Fruit fly (Drosophila melanogaster): Measurements from ENCODE around the gene Cp18.

The Cp18 gene

DNA sequence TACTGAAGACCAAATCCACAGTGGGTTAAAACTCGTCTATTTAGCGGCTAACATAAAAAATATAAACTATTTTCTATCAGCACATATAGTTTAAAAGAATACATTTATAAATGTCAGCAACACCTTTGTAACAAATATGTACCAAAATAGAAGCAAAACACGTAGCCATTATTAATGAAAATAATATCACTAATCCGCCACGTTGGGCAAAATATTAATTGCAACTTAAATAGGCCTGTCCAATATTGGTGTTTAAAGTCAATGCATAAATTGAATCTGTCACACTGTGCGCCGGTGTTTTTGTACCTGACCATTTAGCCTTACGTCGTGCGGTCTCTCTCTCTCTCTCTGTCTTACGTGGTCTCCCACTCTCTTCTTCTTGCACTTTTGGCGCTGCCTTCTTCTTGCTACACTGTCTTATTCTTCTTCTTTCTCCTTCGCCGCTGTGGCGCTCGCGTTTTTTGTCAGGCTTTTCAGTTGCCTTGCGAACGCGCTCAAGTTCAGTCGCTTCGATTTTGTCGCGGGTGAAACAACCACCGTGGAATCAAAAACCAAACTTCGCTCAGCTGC, 39.5 kb downstream of the Cp18 start:
- TF ChIP-seq Clk (GFP tag; optimal IDR thresholded peaks at IDR 0.05) (peak; percentile 77), CG7101 (tag; optimal IDR thresholded peaks at IDR 0.05) (peak; percentile 92), Hr96 (GFP tag; optimal IDR thresholded peaks at IDR 0.05) (peak; percentile 93), pad (GFP tag; optimal IDR thresholded peaks at IDR 0.05) (peak; percentile 71), CG12768 (GFP tag; optimal IDR thresholded peaks at IDR 0.05) (peak; percentile 87), bab1 (GFP tag; optimal IDR thresholded peaks at IDR 0.05) (peak; percentile 95), Crg-1 (GFP tag; optimal IDR thresholded peaks at IDR 0.05) (peak; percentile 97), Mnt (GFP tag; optimal IDR thresholded peaks at IDR 0.05) (peak; percentile 71), CG14711 (tag; optimal IDR thresholded peaks at IDR 0.05) (peak; percentile 76), cnc (optimal IDR thresholded peaks at IDR 0.05) (no peak), CG5204 (GFP tag; optimal IDR thresholded peaks at IDR 0.05) (peak; percentile 95), tj (GFP tag; optimal IDR thresholded peaks at IDR 0.05) (peak; percentile 74), cic (GFP tag; optimal IDR thresholded peaks at IDR 0.05) (peak; percentile 35), CG7045 (GFP tag; optimal IDR thresholded peaks at IDR 0.05) (peak; percentile 90), CG1620 (GFP tag; optimal IDR thresholded peaks at IDR 0.05) (peak; percentile 91), toe (GFP tag; optimal IDR thresholded peaks at IDR 0.05) (peak; percentile 69), CG11617 (GFP tag; optimal IDR thresholded peaks at IDR 0.05) (peak; percentile 94), kay (GFP tag; ENCODE audit: borderline replicate concordance) (no peak), CG33017 (tag; optimal IDR thresholded peaks at IDR 0.05) (peak; percentile 92), ovo (GFP tag; optimal IDR thresholded peaks at IDR 0.05) (peak; percentile 82)

DNA sequence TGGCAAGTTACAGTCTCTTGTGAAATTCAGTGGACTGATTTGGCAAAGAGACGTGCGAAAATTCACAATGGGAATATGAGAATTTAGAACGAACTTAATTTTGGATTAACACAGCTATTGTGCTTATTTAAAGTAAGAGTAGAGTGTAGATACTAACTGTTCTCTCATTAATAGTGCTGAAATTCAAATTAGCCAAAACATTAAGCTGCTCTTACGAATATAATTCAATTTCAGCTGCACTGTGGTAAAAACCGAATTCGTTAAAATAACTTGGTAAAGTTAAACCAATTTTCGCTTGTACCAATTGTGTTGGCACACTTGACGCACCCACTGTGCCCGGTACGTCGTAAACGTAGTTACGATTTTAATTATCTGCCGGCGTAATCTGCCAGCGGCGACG, 41.3 kb downstream of the Cp18 start:
- peak; percentile 77 for TF ChIP-seq toe (GFP tag; optimal IDR thresholded peaks at IDR 0.05)
- peak; percentile 88 for TF ChIP-seq CG11617 (GFP tag; optimal IDR thresholded peaks at IDR 0.05)
- peak; percentile 88 for TF ChIP-seq CG12768 (GFP tag; optimal IDR thresholded peaks at IDR 0.05)
- peak; percentile 19 for TF ChIP-seq ovo (GFP tag; optimal IDR thresholded peaks at IDR 0.05)
- peak; percentile 50 for TF ChIP-seq Mnt (GFP tag; optimal IDR thresholded peaks at IDR 0.05)
- peak; percentile 76 for TF ChIP-seq CG7101 (tag; optimal IDR thresholded peaks at IDR 0.05)
- peak; percentile 84 for TF ChIP-seq CG7045 (GFP tag; optimal IDR thresholded peaks at IDR 0.05)
- TF ChIP-seq Crg-1 (GFP tag; optimal IDR thresholded peaks at IDR 0.05) = peak; percentile 83
- TF ChIP-seq cic (GFP tag; optimal IDR thresholded peaks at IDR 0.05) = peak; percentile 46
- peak; percentile 83 for TF ChIP-seq kay (GFP tag; ENCODE audit: borderline replicate concordance)
- peak; percentile 43 for TF ChIP-seq CG1620 (GFP tag; optimal IDR thresholded peaks at IDR 0.05)
- TF ChIP-seq CG14711 (tag; optimal IDR thresholded peaks at IDR 0.05) = peak; percentile 64
- peak; percentile 82 for TF ChIP-seq CG33017 (tag; optimal IDR thresholded peaks at IDR 0.05)
- peak; percentile 44 for TF ChIP-seq tj (GFP tag; optimal IDR thresholded peaks at IDR 0.05)
- TF ChIP-seq pad (GFP tag; optimal IDR thresholded peaks at IDR 0.05) = peak; percentile 63
- peak; percentile 96 for TF ChIP-seq bab1 (GFP tag; optimal IDR thresholded peaks at IDR 0.05)
- TF ChIP-seq Clk (GFP tag; optimal IDR thresholded peaks at IDR 0.05) = peak; percentile 68
- TF ChIP-seq Hr96 (GFP tag; optimal IDR thresholded peaks at IDR 0.05) = peak; percentile 76
- peak; percentile 84 for TF ChIP-seq CG5204 (GFP tag; optimal IDR thresholded peaks at IDR 0.05)
- no peak for TF ChIP-seq cnc (optimal IDR thresholded peaks at IDR 0.05)

DNA sequence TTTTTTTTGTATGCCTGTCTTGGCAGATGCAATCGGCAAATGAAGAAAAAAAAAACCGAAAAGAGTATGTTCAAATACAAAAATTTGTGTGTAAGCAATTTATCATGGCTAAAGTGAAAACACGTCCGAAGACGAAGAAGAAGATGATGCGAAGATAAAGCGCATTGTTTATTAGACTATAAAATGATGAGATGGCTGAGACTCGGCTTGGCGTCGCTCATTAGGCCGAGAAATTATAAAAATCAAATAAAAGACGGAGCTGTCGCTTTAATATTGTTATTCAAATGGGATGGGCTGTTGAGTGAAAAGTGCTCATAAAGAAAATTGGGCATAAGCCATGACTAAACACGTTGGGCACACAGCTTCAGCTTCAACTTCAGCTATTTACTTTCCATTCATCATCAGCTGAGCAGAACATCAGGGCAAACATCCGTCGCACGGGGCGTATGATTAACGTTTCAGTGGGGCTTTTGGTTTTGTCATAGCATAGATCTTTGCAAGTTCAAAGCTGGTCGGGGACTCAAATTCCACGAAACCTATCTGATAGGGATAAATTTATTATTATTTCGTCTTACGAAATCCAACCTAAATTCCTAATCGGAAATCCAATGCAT, 44.1 kb downstream of the Cp18 start:
- no peak for TF ChIP-seq cic (GFP tag; optimal IDR thresholded peaks at IDR 0.05)

DNA sequence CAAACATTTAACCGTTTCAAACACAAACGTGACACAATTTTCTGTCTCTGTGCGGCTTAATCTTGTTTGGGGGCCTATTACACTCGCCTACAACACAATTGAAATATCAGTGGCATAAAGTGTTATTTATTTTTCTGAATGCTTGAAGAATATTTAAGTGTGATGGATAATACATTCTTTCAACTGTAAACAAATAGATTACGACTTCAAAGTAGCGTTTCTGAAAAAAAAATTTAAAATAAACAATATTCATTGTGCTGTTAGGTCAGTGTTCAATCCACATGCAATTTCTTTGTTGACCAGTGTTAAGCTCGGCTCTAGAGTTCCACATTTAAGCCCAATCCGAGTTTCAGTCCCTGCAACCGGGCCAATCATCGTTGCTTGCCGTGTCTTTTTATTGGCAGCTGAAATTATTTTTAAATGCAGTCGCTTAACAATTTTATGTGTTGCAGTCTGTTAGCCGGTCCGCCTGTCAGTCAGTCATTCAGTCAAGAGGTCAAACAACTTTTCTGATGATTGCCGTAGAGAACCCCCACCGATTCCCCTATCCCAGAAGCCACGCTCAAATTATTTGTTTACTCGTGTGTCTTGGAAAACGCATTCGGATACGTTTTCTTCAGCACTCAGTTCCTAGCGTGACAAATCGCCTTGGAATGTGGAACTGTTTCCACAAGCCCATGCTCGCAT, 46.5 kb downstream of the Cp18 start:
- TF ChIP-seq CG12768 (GFP tag; optimal IDR thresholded peaks at IDR 0.05) (no peak), toe (GFP tag; optimal IDR thresholded peaks at IDR 0.05) (no peak), CG5204 (GFP tag; optimal IDR thresholded peaks at IDR 0.05) (no peak), bab1 (GFP tag; optimal IDR thresholded peaks at IDR 0.05) (peak; percentile 89)

DNA sequence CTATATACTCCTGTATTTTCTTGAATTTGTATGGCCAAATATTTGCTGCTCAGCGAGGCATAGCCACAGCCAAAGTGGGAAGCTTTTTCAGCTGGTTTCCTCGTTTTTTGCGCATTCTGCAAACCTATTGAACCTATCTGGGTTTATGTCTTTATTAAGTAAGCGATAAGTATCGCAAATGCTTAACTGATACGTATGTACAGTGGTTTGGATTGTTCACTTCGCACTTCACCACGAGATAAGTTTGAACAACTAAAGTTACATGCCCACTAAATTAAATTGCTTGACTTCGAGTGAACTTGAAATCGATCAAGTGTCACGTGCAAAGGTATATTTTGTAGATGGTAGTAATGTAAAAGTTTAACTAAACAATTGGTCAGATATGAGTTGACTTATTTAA, 47.1 kb downstream of the Cp18 start:
- TF ChIP-seq Mnt (GFP tag; optimal IDR thresholded peaks at IDR 0.05) (peak; percentile 6), kay (GFP tag; ENCODE audit: borderline replicate concordance) (peak; percentile 64), bab1 (GFP tag; optimal IDR thresholded peaks at IDR 0.05) (no peak)

DNA sequence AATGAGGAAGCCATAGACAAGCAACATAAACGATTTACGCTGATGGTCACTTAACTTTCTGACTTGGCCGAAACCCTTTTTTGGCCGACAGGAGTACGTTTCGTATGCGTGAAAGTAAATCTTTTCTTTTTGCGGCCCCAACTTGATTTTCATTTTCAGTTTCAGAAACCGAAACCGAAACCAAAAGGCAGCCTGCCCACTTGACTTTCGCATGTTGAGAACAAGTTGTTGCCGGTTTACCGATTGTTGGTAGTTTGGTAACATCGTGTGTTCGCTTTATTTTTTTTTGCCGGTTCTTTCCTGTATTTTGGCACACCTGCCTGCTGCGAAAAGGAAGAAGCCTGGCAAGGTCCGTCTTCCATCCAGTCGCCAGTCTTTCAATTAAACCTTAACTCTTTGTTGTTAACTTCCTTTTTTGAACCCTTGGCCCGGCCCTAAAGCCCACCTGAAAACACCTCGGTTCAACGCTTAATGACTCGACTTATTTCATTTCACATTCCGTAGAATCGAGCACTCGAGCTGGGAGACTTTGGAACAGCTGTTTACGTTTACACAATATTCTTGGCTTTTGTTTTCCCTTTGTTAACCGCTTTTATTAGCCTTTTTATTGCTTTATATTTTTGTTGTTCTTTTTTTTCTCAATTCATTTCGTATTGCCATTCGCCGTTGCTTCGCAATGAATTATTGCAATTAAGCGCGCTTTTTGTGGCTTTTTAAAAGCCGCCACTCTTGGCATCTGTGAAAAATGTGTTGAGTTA, 48.6 kb downstream of the Cp18 start:
- TF ChIP-seq CG14711 (tag; optimal IDR thresholded peaks at IDR 0.05) (no peak), CG7045 (GFP tag; optimal IDR thresholded peaks at IDR 0.05) (no peak), CG33017 (tag; optimal IDR thresholded peaks at IDR 0.05) (no peak), Crg-1 (GFP tag; optimal IDR thresholded peaks at IDR 0.05) (peak; percentile 16), CG12768 (GFP tag; optimal IDR thresholded peaks at IDR 0.05) (no peak), Mnt (GFP tag; optimal IDR thresholded peaks at IDR 0.05) (no peak), tj (GFP tag; optimal IDR thresholded peaks at IDR 0.05) (peak; percentile 86), CG5204 (GFP tag; optimal IDR thresholded peaks at IDR 0.05) (no peak), ovo (GFP tag; optimal IDR thresholded peaks at IDR 0.05) (no peak), cnc (optimal IDR thresholded peaks at IDR 0.05) (no peak), bab1 (GFP tag; optimal IDR thresholded peaks at IDR 0.05) (peak; percentile 27), CG11617 (GFP tag; optimal IDR thresholded peaks at IDR 0.05) (no peak), CG7101 (tag; optimal IDR thresholded peaks at IDR 0.05) (no peak), kay (GFP tag; ENCODE audit: borderline replicate concordance) (peak; percentile 52), toe (GFP tag; optimal IDR thresholded peaks at IDR 0.05) (no peak), Hr96 (GFP tag; optimal IDR thresholded peaks at IDR 0.05) (no peak), Clk (GFP tag; optimal IDR thresholded peaks at IDR 0.05) (no peak), pad (GFP tag; optimal IDR thresholded peaks at IDR 0.05) (no peak), cic (GFP tag; optimal IDR thresholded peaks at IDR 0.05) (no peak), CG1620 (GFP tag; optimal IDR thresholded peaks at IDR 0.05) (no peak)

Measured in whole organism, adult.